Worm (Caenorhabditis elegans) whole organism, L2 larva: ENCODE measurements around the gene ZK669.5.

Source experiments
- C34F6.9 ChIP-seq: fragments of 150-350 bp; optimal IDR thresholded peaks from 2 replicates; lab custom pipeline; 2014; ENCODE audit warnings: missing biosample characterization, missing genetic modification characterization
- F13H6.1 ChIP-seq: sonication (generic microtip); optimal IDR thresholded peaks from 2 replicates; lab custom pipeline; 2016; ENCODE audit warnings: missing genetic modification characterization, missing compliant biosample characterization
- R02D3.7 ChIP-seq: fragments of 150-350 bp; optimal IDR thresholded peaks from 2 replicates; lab custom pipeline; 2014; ENCODE audit warnings: missing biosample characterization, missing genetic modification characterization
- Y55F3AM.14 ChIP-seq: fragments of 200-800 bp; sonication (Bioruptor generic); optimal IDR thresholded peaks from 2 replicates; lab custom pipeline; 2018; ENCODE audit warnings: mild to moderate bottlenecking, missing genetic modification characterization, missing compliant biosample characterization
- ZK546.5 ChIP-seq: sonication (generic microtip); optimal IDR thresholded peaks from 2 replicates; lab custom pipeline; 2017; ENCODE audit warnings: missing biosample characterization, missing genetic modification characterization
- alr-1 ChIP-seq: fragments of 150-350 bp; optimal IDR thresholded peaks from 2 replicates; lab custom pipeline; 2014; ENCODE audit warnings: missing biosample characterization, missing genetic modification characterization
- aly-2 ChIP-seq: fragments of 150-350 bp; optimal IDR thresholded peaks from 2 replicates; lab custom pipeline; 2014; ENCODE audit warnings: missing biosample characterization, missing genetic modification characterization
- ama-1 ChIP-seq: fragments of 150-350 bp; optimal IDR thresholded peaks from 2 replicates; lab custom pipeline; 2018; ENCODE audit warnings: inconsistent platforms
- blmp-1 ChIP-seq: sonication (generic microtip); optimal IDR thresholded peaks from 2 replicates; lab custom pipeline; 2017; ENCODE audit warnings: missing genetic modification characterization, mild to moderate bottlenecking, missing compliant biosample characterization, antibody characterized with exemption, moderate library complexity; ENCODE audit not compliant: insufficient read depth
- ceh-16 ChIP-seq: fragments of 150-350 bp; optimal IDR thresholded peaks from 2 replicates; lab custom pipeline; 2014; ENCODE audit warnings: missing biosample characterization, missing genetic modification characterization
- ceh-82 ChIP-seq: fragments of 150-350 bp; optimal IDR thresholded peaks from 2 replicates; lab custom pipeline; 2014; ENCODE audit warnings: missing biosample characterization, missing genetic modification characterization
- crh-2 ChIP-seq: sonication (generic microtip); optimal IDR thresholded peaks from 2 replicates; lab custom pipeline; 2017; ENCODE audit warnings: missing biosample characterization, missing genetic modification characterization
- dmd-4 ChIP-seq: sonication (generic microtip); optimal IDR thresholded peaks from 2 replicates; lab custom pipeline; 2017; ENCODE audit warnings: missing biosample characterization, missing genetic modification characterization
- egl-27 ChIP-seq: sonication (generic microtip); optimal IDR thresholded peaks from 3 replicates; lab custom pipeline; 2017; ENCODE audit warnings: missing biosample characterization, missing genetic modification reagents, missing genetic modification characterization
- elt-3 ChIP-seq: sonication (generic microtip); optimal IDR thresholded peaks from 2 replicates; lab custom pipeline; 2017; ENCODE audit warnings: missing biosample characterization, missing genetic modification characterization
- fos-1 ChIP-seq: fragments of 150-350 bp; optimal IDR thresholded peaks from 2 replicates; lab custom pipeline; 2014; ENCODE audit warnings: missing biosample characterization, missing genetic modification characterization
- gmeb-1 ChIP-seq: fragments of 150-350 bp; optimal IDR thresholded peaks from 2 replicates; lab custom pipeline; 2014; ENCODE audit warnings: missing biosample characterization, missing genetic modification characterization
- lin-11 ChIP-seq: fragments of 150-350 bp; sonication (generic microtip); optimal IDR thresholded peaks from 2 replicates; lab custom pipeline; 2014; ENCODE audit warnings: missing biosample characterization, missing genetic modification characterization, inconsistent platforms, mixed read lengths
- lin-13 ChIP-seq: fragments of 150-350 bp; optimal IDR thresholded peaks from 2 replicates; lab custom pipeline; 2014; ENCODE audit warnings: missing biosample characterization, missing genetic modification reagents, missing genetic modification characterization
- lin-39 ChIP-seq: fragments of 150-350 bp; optimal IDR thresholded peaks from 2 replicates; lab custom pipeline; 2014; ENCODE audit warnings: missing biosample characterization, missing genetic modification reagents, missing genetic modification characterization
- lsy-2 ChIP-seq, 2 experiments: fragments of 150-350 bp in 1 of 2; sonication (generic microtip) in 1 of 2; optimal IDR thresholded peaks; 2 replicates each; lab custom pipeline; 2014 to 2017; ENCODE audit warnings: missing biosample characterization in 2 of 2, missing genetic modification characterization in 2 of 2
- mab-5 ChIP-seq: fragments of 150-350 bp; optimal IDR thresholded peaks from 2 replicates; lab custom pipeline; 2014; ENCODE audit warnings: missing biosample characterization, missing genetic modification characterization
- mbf-1 ChIP-seq: sonication (generic microtip); optimal IDR thresholded peaks from 2 replicates; lab custom pipeline; 2017; ENCODE audit warnings: missing biosample characterization, missing genetic modification characterization
- mdl-1 ChIP-seq, 2 experiments: fragments of 150-350 bp in 1 of 2; sonication (generic microtip) in 1 of 2; optimal IDR thresholded peaks; 2 replicates each; lab custom pipeline; 2017; ENCODE audit warnings: missing biosample characterization in 2 of 2, missing genetic modification characterization in 2 of 2
- nhr-10 ChIP-seq: sonication (generic microtip); optimal IDR thresholded peaks from 2 replicates; lab custom pipeline; 2017; ENCODE audit warnings: missing biosample characterization, missing genetic modification characterization
- nhr-11 ChIP-seq: fragments of 150-350 bp; optimal IDR thresholded peaks from 2 replicates; lab custom pipeline; 2014; ENCODE audit warnings: missing biosample characterization, missing genetic modification characterization
- nhr-12 ChIP-seq: fragments of 150-350 bp; optimal IDR thresholded peaks from 2 replicates; lab custom pipeline; 2014; ENCODE audit warnings: missing biosample characterization, missing genetic modification characterization
- nhr-129 ChIP-seq: fragments of 150-350 bp; optimal IDR thresholded peaks from 2 replicates; lab custom pipeline; 2014; ENCODE audit warnings: missing biosample characterization, missing genetic modification characterization
- nhr-21 ChIP-seq: fragments of 150-350 bp; optimal IDR thresholded peaks from 2 replicates; lab custom pipeline; 2014; ENCODE audit warnings: missing biosample characterization, missing genetic modification characterization
- nhr-23 ChIP-seq: fragments of 150-350 bp; optimal IDR thresholded peaks from 2 replicates; lab custom pipeline; 2014; ENCODE audit warnings: missing biosample characterization, missing genetic modification reagents, missing genetic modification characterization
- nhr-237 ChIP-seq: fragments of 150-350 bp; optimal IDR thresholded peaks from 2 replicates; lab custom pipeline; 2014; ENCODE audit warnings: missing biosample characterization, missing genetic modification characterization
- nhr-25 ChIP-seq: fragments of 150-350 bp; sonication (generic microtip); optimal IDR thresholded peaks from 3 replicates; lab custom pipeline; 2014; ENCODE audit warnings: missing biosample characterization, missing genetic modification characterization
- nhr-6 ChIP-seq: fragments of 150-350 bp; optimal IDR thresholded peaks from 2 replicates; lab custom pipeline; 2014; ENCODE audit warnings: missing biosample characterization, missing genetic modification characterization
- nhr-77 ChIP-seq: fragments of 150-350 bp; optimal IDR thresholded peaks from 2 replicates; lab custom pipeline; 2014; ENCODE audit warnings: missing biosample characterization, missing genetic modification characterization
- peb-1 ChIP-seq: fragments of 150-350 bp; optimal IDR thresholded peaks from 2 replicates; lab custom pipeline; 2014; ENCODE audit warnings: missing biosample characterization, missing genetic modification characterization
- sem-4 ChIP-seq: fragments of 150-350 bp; optimal IDR thresholded peaks from 2 replicates; lab custom pipeline; 2014; ENCODE audit warnings: missing biosample characterization, missing genetic modification reagents, missing genetic modification characterization
- skn-1 ChIP-seq: sonication (generic microtip); optimal IDR thresholded peaks from 2 replicates; lab custom pipeline; 2017; ENCODE audit warnings: missing biosample characterization, missing genetic modification characterization
- sma-3 ChIP-seq: sonication (generic microtip); optimal IDR thresholded peaks from 2 replicates; lab custom pipeline; 2016; ENCODE audit warnings: missing genetic modification reagents, missing genetic modification characterization, missing compliant biosample characterization
- sma-9 ChIP-seq, 2 experiments: fragments of 150-350 bp in 1 of 2; sonication (generic microtip) in 1 of 2; optimal IDR thresholded peaks; 2 replicates each; lab custom pipeline; 2014 to 2016; ENCODE audit warnings: missing genetic modification characterization in 2 of 2, mild to moderate bottlenecking in 1 of 2, missing biosample characterization in 1 of 2, missing compliant biosample characterization in 1 of 2, missing genetic modification reagents in 1 of 2, moderate library complexity in 1 of 2
- snpc-4 ChIP-seq: fragments of 150-350 bp; optimal IDR thresholded peaks from 2 replicates; lab custom pipeline; 2014; ENCODE audit warnings: missing biosample characterization, missing genetic modification characterization
- unc-39 ChIP-seq: fragments of 150-350 bp; optimal IDR thresholded peaks from 2 replicates; lab custom pipeline; 2014; ENCODE audit warnings: missing biosample characterization, missing genetic modification characterization
- unc-55 ChIP-seq: fragments of 150-350 bp; sonication (generic microtip); optimal IDR thresholded peaks from 3 replicates; lab custom pipeline; 2014; ENCODE audit warnings: missing biosample characterization, missing genetic modification reagents, missing genetic modification characterization
- unc-62 ChIP-seq: fragments of 150-350 bp; optimal IDR thresholded peaks from 2 replicates; lab custom pipeline; 2014; ENCODE audit warnings: missing biosample characterization, missing genetic modification reagents, missing genetic modification characterization
- zag-1 ChIP-seq: fragments of 150-350 bp; optimal IDR thresholded peaks from 2 replicates; lab custom pipeline; 2014; ENCODE audit warnings: missing biosample characterization, missing genetic modification characterization
- ztf-1 ChIP-seq: fragments of 200-800 bp; sonication (Bioruptor generic); conservative IDR thresholded peaks from 2 replicates; pipeline ENCODE4 v1.3.6; 2022; ENCODE audit warnings: missing genetic modification characterization, missing compliant biosample characterization
- ztf-11 ChIP-seq: sonication (generic microtip); optimal IDR thresholded peaks from 2 replicates; lab custom pipeline; 2017; ENCODE audit warnings: missing biosample characterization, missing genetic modification characterization
- ztf-4 ChIP-seq: fragments of 150-350 bp; optimal IDR thresholded peaks from 2 replicates; lab custom pipeline; 2014; ENCODE audit warnings: missing biosample characterization, missing genetic modification characterization

Gene ZK669.5

DNA sequence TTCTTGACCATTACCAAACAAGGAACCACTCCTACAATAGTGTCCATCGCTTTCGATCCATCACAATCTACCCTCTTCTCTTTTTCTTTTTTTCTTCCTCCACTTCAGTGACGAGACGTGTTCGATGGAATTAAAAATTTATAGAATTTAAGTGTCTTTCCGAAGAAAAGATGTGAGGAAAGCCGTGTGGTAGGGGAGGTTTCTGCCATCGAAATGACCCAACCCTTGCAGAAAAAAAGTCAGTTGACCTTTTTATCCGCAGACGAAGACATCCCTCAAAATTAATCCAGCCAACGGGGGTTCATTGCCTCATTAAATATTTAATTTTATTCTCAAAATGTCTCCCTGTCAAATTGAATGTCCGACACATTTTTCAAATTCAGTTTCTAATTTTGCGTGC is 8.9 kb upstream of the ZK669.5 start:
- no peak for TF ChIP-seq gmeb-1
- TF ChIP-seq nhr-6 = no peak
- peak; percentile 46 for TF ChIP-seq unc-55 (GFP tag; lab: Kevin White, UChicago)

DNA sequence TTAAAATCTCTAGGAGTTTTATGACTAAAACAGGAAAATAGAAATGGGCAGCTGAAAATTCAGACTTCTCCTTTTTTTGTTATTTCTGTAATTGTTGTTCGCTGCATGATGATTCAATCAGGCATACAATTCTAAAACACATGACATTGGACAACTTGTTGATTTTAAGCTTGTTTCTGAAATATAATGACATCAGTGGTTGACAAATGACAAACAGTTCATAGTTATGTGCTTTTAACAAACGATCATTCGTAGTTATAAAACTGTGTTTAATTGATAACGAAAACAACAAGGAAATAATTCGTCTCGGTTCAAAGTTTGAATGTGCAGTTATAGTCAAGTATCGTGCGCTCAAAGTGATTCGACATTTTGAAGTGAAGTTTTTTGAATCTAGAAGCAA is 1.6 kb upstream of the ZK669.5 start:
- no peak for TF ChIP-seq nhr-6
- no peak for TF ChIP-seq mbf-1 (tag; lab: Kevin White, UChicago)
- TF ChIP-seq C34F6.9 (tag; lab: Kevin White, UChicago) = no peak
- TF ChIP-seq ZK546.5 = no peak
- no peak for TF ChIP-seq ceh-16 (tag; lab: Kevin White, UChicago)
- no peak for TF ChIP-seq gmeb-1
- TF ChIP-seq nhr-129 (tag; lab: Kevin White, UChicago) = no peak
- no peak for TF ChIP-seq snpc-4 (tag; lab: Kevin White, UChicago)
- no peak for TF ChIP-seq nhr-77 (tag; lab: Kevin White, UChicago)
- TF ChIP-seq lin-11 = no peak
- no peak for TF ChIP-seq ztf-1 (GFP tag; lab: Robert Waterston, UW)
- TF ChIP-seq lin-13 (GFP tag; lab: Kevin White, UChicago) = no peak
- no peak for TF ChIP-seq R02D3.7 (tag; lab: Kevin White, UChicago)
- no peak for TF ChIP-seq peb-1 (tag; lab: Kevin White, UChicago)
- no peak for TF ChIP-seq elt-3 (tag; lab: Kevin White, UChicago)
- TF ChIP-seq lin-39 (tag; lab: Kevin White, UChicago) = no peak
- TF ChIP-seq fos-1 (tag; lab: Kevin White, UChicago) = no peak
- TF ChIP-seq blmp-1 = no peak
- TF ChIP-seq ztf-11 (tag; lab: Kevin White, UChicago) = no peak

DNA sequence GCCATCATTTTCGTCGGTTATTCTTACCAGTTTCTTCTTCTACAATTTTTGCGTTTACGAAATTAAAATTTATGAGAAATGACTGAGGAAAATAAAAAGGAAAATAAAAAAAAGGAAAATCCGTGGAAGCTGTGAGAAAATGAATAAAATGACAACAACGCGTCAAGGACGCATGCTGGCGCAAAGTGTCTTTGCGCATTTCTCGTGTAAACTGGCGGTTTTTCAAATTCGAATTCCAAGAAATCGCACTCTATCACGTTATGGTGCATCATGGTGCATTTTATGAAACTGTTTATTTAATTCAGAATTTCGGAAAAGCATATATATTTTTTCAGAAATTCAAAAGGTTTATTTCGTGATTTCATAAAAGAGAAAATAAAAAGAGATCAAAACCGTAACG is 1.5 kb downstream of the ZK669.5 start, which contains the start of gene dbt-1:
Gene dbt-1, minus strand, starts transcription at position 39 of the 400 bp plus-strand sequence.
- TF ChIP-seq peb-1 (tag; lab: Kevin White, UChicago) (no peak), nhr-77 (tag; lab: Kevin White, UChicago) (no peak), nhr-10 (tag; lab: Kevin White, UChicago) (peak; percentile 29), Y55F3AM.14 (no peak), sem-4 (tag; lab: Kevin White, UChicago) (no peak), lin-39 (tag; lab: Kevin White, UChicago) (no peak), unc-62 (GFP tag; lab: Kevin White, UChicago) (no peak), nhr-129 (tag; lab: Kevin White, UChicago) (peak; percentile 84), blmp-1 (peak; percentile 51), ztf-11 (tag; lab: Kevin White, UChicago) (no peak), egl-27 (tag; lab: Kevin White, UChicago) (peak; percentile 80), nhr-11 (tag; lab: Kevin White, UChicago) (no peak), elt-3 (tag; lab: Kevin White, UChicago) (no peak), unc-55 (GFP tag; lab: Kevin White, UChicago) (peak; percentile 84), nhr-6 (peak; percentile 71), nhr-12 (tag; lab: Kevin White, UChicago) (no peak), R02D3.7 (tag; lab: Kevin White, UChicago) (peak; percentile 46), sma-3 (GFP tag; lab: Kevin White, UChicago) (peak; percentile 73), ceh-82 (peak; percentile 12), mdl-1 (tag; optimal IDR thresholded peaks at IDR 0.05; lab: Kevin White, UChicago) (peak; percentile 3 to 35), skn-1 (no peak), ztf-4 (tag; lab: Kevin White, UChicago) (peak; percentile 64), aly-2 (tag; lab: Kevin White, UChicago) (no peak), snpc-4 (tag; lab: Kevin White, UChicago) (peak; percentile 21), gmeb-1 (peak; percentile 99), lin-13 (GFP tag; lab: Kevin White, UChicago) (peak; percentile 64), C34F6.9 (tag; lab: Kevin White, UChicago) (peak; percentile 86), ztf-1 (GFP tag; lab: Robert Waterston, UW) (no peak), sma-9 (GFP tag; optimal IDR thresholded peaks at IDR 0.05; lab: Kevin White, UChicago) (peak; percentile 91), sma-9 (tag; optimal IDR thresholded peaks at IDR 0.05; lab: Kevin White, UChicago) (no peak), nhr-21 (tag; lab: Kevin White, UChicago) (peak; percentile 88), F13H6.1 (tag; lab: Kevin White, UChicago) (peak; percentile 76), fos-1 (tag; lab: Kevin White, UChicago) (peak; percentile 23), nhr-23 (no peak), unc-39 (no peak), ama-1 (lab: Kevin White, UChicago) (peak; percentile 82), nhr-25 (tag; lab: Kevin White, UChicago) (peak; percentile 81), crh-2 (tag; lab: Kevin White, UChicago) (peak; percentile 87), lsy-2 (tag; optimal IDR thresholded peaks at IDR 0.05; lab: Kevin White, UChicago) (peak; percentile 87 to 94), mbf-1 (tag; lab: Kevin White, UChicago) (no peak), mab-5 (tag; lab: Kevin White, UChicago) (peak; percentile 79), ceh-16 (tag; lab: Kevin White, UChicago) (no peak), lin-11 (peak; percentile 76), alr-1 (no peak), dmd-4 (tag; lab: Kevin White, UChicago) (peak; percentile 26), nhr-237 (tag; lab: Kevin White, UChicago) (peak; percentile 73), ZK546.5 (no peak), zag-1 (no peak)
